Fruit fly (Drosophila melanogaster) whole organism, embryonic: ENCODE data around the gene CG7728.

ENCODE experiments used
- BEAF-32 ChIP-seq: fragments of 200-800 bp; sonication (Bioruptor generic); optimal IDR thresholded peaks from 3 replicates; lab custom pipeline; 2017; ENCODE audit warnings: missing biosample characterization, missing genetic modification characterization, mild to moderate bottlenecking, moderate library complexity, missing genetic modification reagents
- CG10462 ChIP-seq: fragments of 200-800 bp; sonication (Bioruptor generic); optimal IDR thresholded peaks from 2 replicates; lab custom pipeline; 2016; ENCODE audit warnings: missing biosample characterization, missing genetic modification characterization
- CG12299 ChIP-seq: fragments of 200-800 bp; sonication (Bioruptor generic); optimal IDR thresholded peaks from 2 replicates; lab custom pipeline; 2018; ENCODE audit warnings: missing biosample characterization, mild to moderate bottlenecking, missing genetic modification characterization
- CG13287 ChIP-seq: fragments of 200-800 bp; sonication (Bioruptor generic); IDR thresholded peaks from 2 replicates; pipeline ENCODE4 v1.3.6; 2022; ENCODE audit warnings: missing biosample characterization, missing genetic modification characterization; ENCODE audit not compliant: partially characterized antibody
- CG14710 ChIP-seq: fragments of 200-800 bp; sonication (Bioruptor generic); optimal IDR thresholded peaks from 3 replicates; lab custom pipeline; 2019; ENCODE audit warnings: missing biosample characterization, mild to moderate bottlenecking, missing genetic modification characterization, moderate library complexity
- CG1529 ChIP-seq: fragments of 200-800 bp; sonication (Bioruptor generic); optimal IDR thresholded peaks from 3 replicates; lab custom pipeline; 2018; ENCODE audit warnings: missing biosample characterization, missing genetic modification characterization
- CG18262 ChIP-seq: fragments of 200-800 bp; optimal IDR thresholded peaks from 3 replicates; lab custom pipeline; 2019; ENCODE audit warnings: missing biosample characterization, mild to moderate bottlenecking, missing genetic modification characterization, moderate library complexity
- CG18599 ChIP-seq: fragments of 200-800 bp; sonication (Bioruptor generic); optimal IDR thresholded peaks from 3 replicates; lab custom pipeline; 2017; ENCODE audit warnings: missing biosample characterization, missing genetic modification characterization, mild to moderate bottlenecking, moderate library complexity, missing genetic modification reagents
- CG2129 ChIP-seq: fragments of 200-800 bp; sonication (Bioruptor generic); IDR thresholded peaks from 2 replicates; pipeline ENCODE4 v1.3.6; 2022; ENCODE audit warnings: missing biosample characterization, missing genetic modification characterization; ENCODE audit not compliant: partially characterized antibody
- CG32772 ChIP-seq: fragments of 200-800 bp; sonication (Bioruptor generic); IDR thresholded peaks from 2 replicates; pipeline ENCODE4 v1.3.6; 2022; ENCODE audit warnings: missing biosample characterization, missing genetic modification characterization
- CG33213 ChIP-seq: fragments of 200-800 bp; sonication (Bioruptor generic); optimal IDR thresholded peaks from 3 replicates; lab custom pipeline; 2016; ENCODE audit warnings: missing biosample characterization, missing genetic modification characterization
- CG33557 ChIP-seq: fragments of 200-800 bp; sonication (Bioruptor generic); optimal IDR thresholded peaks from 2 replicates; lab custom pipeline; 2019; ENCODE audit warnings: missing biosample characterization, mild to moderate bottlenecking, missing genetic modification characterization, moderate library complexity
- CG34224 ChIP-seq: fragments of 200-800 bp; sonication (Bioruptor generic); IDR thresholded peaks from 3 replicates; pipeline ENCODE4 v1.3.6; 2022; ENCODE audit warnings: missing biosample characterization, missing genetic modification characterization; ENCODE audit not compliant: partially characterized antibody
- CG6683 ChIP-seq: fragments of 200-800 bp; sonication (Bioruptor generic); optimal IDR thresholded peaks from 2 replicates; lab custom pipeline; 2017; ENCODE audit warnings: missing biosample characterization, mild to moderate bottlenecking, missing genetic modification characterization, missing genetic modification reagents
- CG6791 ChIP-seq: fragments of 200-800 bp; sonication (Bioruptor generic); IDR thresholded peaks from 3 replicates; pipeline ENCODE4 v1.3.6; 2022; ENCODE audit warnings: missing biosample characterization, missing genetic modification characterization; ENCODE audit not compliant: partially characterized antibody
- CG7963 ChIP-seq: fragments of 200-800 bp; sonication (Bioruptor generic); IDR thresholded peaks from 3 replicates; pipeline ENCODE4 v1.3.6; 2022; ENCODE audit warnings: missing biosample characterization, missing genetic modification characterization; ENCODE audit not compliant: partially characterized antibody
- CG8944 ChIP-seq: fragments of 200-800 bp; sonication (Bioruptor generic); optimal IDR thresholded peaks from 3 replicates; lab custom pipeline; 2016; ENCODE audit warnings: missing biosample characterization, missing genetic modification characterization
- Dll ChIP-seq: fragments of 200-800 bp; sonication (Bioruptor generic); IDR thresholded peaks from 4 replicates; pipeline ENCODE4 v1.3.6; 2022; ENCODE audit warnings: missing biosample characterization, missing genetic modification characterization; ENCODE audit not compliant: partially characterized antibody
- Doc3 ChIP-seq: fragments of 200-800 bp; sonication (Bioruptor generic); IDR thresholded peaks from 3 replicates; pipeline ENCODE4 v1.3.6; 2022; ENCODE audit warnings: missing biosample characterization, missing genetic modification characterization; ENCODE audit not compliant: partially characterized antibody
- Dp ChIP-seq: fragments of 200-800 bp; sonication (Bioruptor generic); optimal IDR thresholded peaks from 2 replicates; lab custom pipeline; 2018; ENCODE audit warnings: missing biosample characterization, mild to moderate bottlenecking, missing genetic modification characterization, moderate library complexity
- E2f1 ChIP-seq: fragments of 200-800 bp; sonication (Bioruptor generic); IDR thresholded peaks from 2 replicates; pipeline ENCODE4 v1.3.6; 2022; ENCODE audit warnings: missing biosample characterization, missing genetic modification characterization
- E2f2 ChIP-seq: fragments of 200-800 bp; sonication (Bioruptor generic); IDR thresholded peaks from 2 replicates; pipeline ENCODE4 v1.3.6; 2022; ENCODE audit warnings: missing biosample characterization, missing genetic modification characterization
- ERR ChIP-seq: fragments of 200-800 bp; sonication (Bioruptor generic); optimal IDR thresholded peaks from 2 replicates; lab custom pipeline; 2016; ENCODE audit warnings: missing biosample characterization, missing genetic modification characterization
- Fer3 ChIP-seq: fragments of 200-800 bp; sonication (Bioruptor generic); optimal IDR thresholded peaks from 2 replicates; lab custom pipeline; 2018; ENCODE audit warnings: missing biosample characterization, mild to moderate bottlenecking, missing genetic modification characterization, moderate library complexity
- HmgD ChIP-seq: fragments of 200-800 bp; sonication (Bioruptor generic); optimal IDR thresholded peaks from 3 replicates; lab custom pipeline; 2016; ENCODE audit warnings: missing biosample characterization, missing genetic modification characterization
- Max ChIP-seq: fragments of 200-800 bp; sonication (Bioruptor generic); optimal IDR thresholded peaks from 2 replicates; lab custom pipeline; 2016; ENCODE audit warnings: missing biosample characterization, mild to moderate bottlenecking, missing genetic modification characterization
- NC2α ChIP-seq: fragments of 200-800 bp; sonication (Bioruptor generic); optimal IDR thresholded peaks from 2 replicates; lab custom pipeline; 2016; ENCODE audit warnings: missing biosample characterization, missing genetic modification characterization
- NK7.1 ChIP-seq: fragments of 200-800 bp; sonication (Bioruptor generic); optimal IDR thresholded peaks from 3 replicates; lab custom pipeline; 2016; ENCODE audit warnings: missing biosample characterization, missing genetic modification characterization
- Pdp1 ChIP-seq, 2 experiments: fragments of 200-800 bp; sonication (Bioruptor generic); optimal IDR thresholded peaks; 3 replicates each; lab custom pipeline; 2016; ENCODE audit warnings: missing biosample characterization in 2 of 2, missing genetic modification characterization in 2 of 2, mild to moderate bottlenecking in 1 of 2, moderate library complexity in 1 of 2
- ato ChIP-seq: fragments of 200-800 bp; sonication (Bioruptor generic); IDR thresholded peaks from 2 replicates; pipeline ENCODE4 v1.3.6; 2022; ENCODE audit warnings: missing biosample characterization, missing genetic modification characterization; ENCODE audit not compliant: partially characterized antibody
- az2 ChIP-seq: fragments of 200-800 bp; sonication (Bioruptor generic); optimal IDR thresholded peaks from 3 replicates; lab custom pipeline; 2016; ENCODE audit warnings: missing biosample characterization, missing genetic modification characterization
- crp ChIP-seq, 2 experiments: fragments of 200-800 bp; sonication (Bioruptor generic); optimal IDR thresholded peaks; 2 replicates in 1 of 2; 3 replicates in 1 of 2; lab custom pipeline; 2017; ENCODE audit warnings: missing biosample characterization in 2 of 2, missing genetic modification characterization in 2 of 2, mild to moderate bottlenecking in 1 of 2, moderate library complexity in 1 of 2
- fd3F ChIP-seq: fragments of 200-800 bp; sonication (Bioruptor generic); optimal IDR thresholded peaks from 2 replicates; lab custom pipeline; 2018; ENCODE audit warnings: missing biosample characterization, mild to moderate bottlenecking, missing genetic modification characterization, moderate library complexity
- gcm ChIP-seq: fragments of 200-800 bp; sonication (Bioruptor generic); optimal IDR thresholded peaks from 2 replicates; lab custom pipeline; 2019; ENCODE audit warnings: missing biosample characterization, mild to moderate bottlenecking, missing genetic modification characterization, moderate library complexity
- inv ChIP-seq: fragments of 200-800 bp; sonication (Bioruptor generic); IDR thresholded peaks from 2 replicates; pipeline ENCODE4 v1.3.6; 2022; ENCODE audit warnings: missing biosample characterization, missing genetic modification characterization; ENCODE audit not compliant: partially characterized antibody
- mld ChIP-seq: fragments of 200-800 bp; sonication (Bioruptor generic); IDR thresholded peaks from 3 replicates; pipeline ENCODE4 v1.3.6; 2022; ENCODE audit warnings: missing biosample characterization, missing genetic modification characterization; ENCODE audit not compliant: partially characterized antibody
- nerfin-2 ChIP-seq: fragments of 200-800 bp; sonication (Bioruptor generic); IDR thresholded peaks from 2 replicates; pipeline ENCODE4 v1.3.6; 2022; ENCODE audit warnings: missing biosample characterization, missing genetic modification characterization; ENCODE audit not compliant: partially characterized antibody
- psq ChIP-seq: fragments of 200-800 bp; sonication (Bioruptor generic); optimal IDR thresholded peaks from 2 replicates; lab custom pipeline; 2017; ENCODE audit warnings: missing biosample characterization, missing genetic modification characterization
- pzg ChIP-seq: fragments of 200-800 bp; sonication (Bioruptor generic); optimal IDR thresholded peaks from 3 replicates; lab custom pipeline; 2018; ENCODE audit warnings: missing biosample characterization, mild to moderate bottlenecking, missing genetic modification characterization, moderate library complexity
- rib ChIP-seq: fragments of 200-800 bp; sonication (Bioruptor generic); IDR thresholded peaks from 2 replicates; pipeline ENCODE4 v1.3.6; 2022; ENCODE audit warnings: missing biosample characterization, missing genetic modification characterization
- so ChIP-seq: fragments of 200-800 bp; sonication (Bioruptor generic); IDR thresholded peaks from 3 replicates; pipeline ENCODE4 v1.3.6; 2022; ENCODE audit warnings: missing biosample characterization, missing genetic modification characterization
- ssp ChIP-seq: fragments of 200-800 bp; sonication (Bioruptor generic); IDR thresholded peaks from 2 replicates; pipeline ENCODE4 v1.3.6; 2022; ENCODE audit warnings: missing biosample characterization, missing genetic modification characterization
- stwl ChIP-seq: fragments of 200-800 bp; sonication (Bioruptor generic); optimal IDR thresholded peaks from 3 replicates; lab custom pipeline; 2018; ENCODE audit warnings: missing biosample characterization, mild to moderate bottlenecking, missing genetic modification characterization, moderate library complexity
- tna ChIP-seq: fragments of 200-800 bp; sonication (Bioruptor generic); IDR thresholded peaks from 2 replicates; pipeline ENCODE4 v1.3.6; 2022; ENCODE audit warnings: missing biosample characterization, missing genetic modification characterization; ENCODE audit not compliant: partially characterized antibody
- trem ChIP-seq: fragments of 200-800 bp; optimal IDR thresholded peaks from 3 replicates; lab custom pipeline; 2019; ENCODE audit warnings: missing biosample characterization, mild to moderate bottlenecking, missing genetic modification characterization, moderate library complexity
- unc-4 ChIP-seq: fragments of 200-800 bp; sonication (Bioruptor generic); IDR thresholded peaks from 2 replicates; pipeline ENCODE4 v1.3.6; 2022; ENCODE audit warnings: missing biosample characterization, missing genetic modification characterization; ENCODE audit not compliant: partially characterized antibody
- zen2 ChIP-seq: fragments of 200-800 bp; sonication (Bioruptor generic); IDR thresholded peaks from 3 replicates; pipeline ENCODE4 v1.3.6; 2022; ENCODE audit warnings: missing biosample characterization, missing genetic modification characterization; ENCODE audit not compliant: partially characterized antibody

CG7728 gene

dm6 chr3L:17033309-17033708 lies 17.0 kb downstream of the CG7728 start (continued):
- no peak for TF ChIP-seq E2f1 (GFP tag; lab: Robert Waterston, UW)
- TF ChIP-seq ssp, result no peak
- TF ChIP-seq CG12299, result no peak
- TF ChIP-seq az2 (GFP tag; lab: Kevin White, UChicago), result no peak
- no peak for TF ChIP-seq NC2α
- no peak for TF ChIP-seq CG6683 (GFP tag; lab: Kevin White, UChicago)
- no peak for TF ChIP-seq Pdp1 (GFP tag; optimal IDR thresholded peaks at IDR 0.05; lab: Kevin White, UChicago)
- no peak for TF ChIP-seq CG10462
- no peak for TF ChIP-seq rib (GFP tag; lab: Robert Waterston, UW)
- no peak for TF ChIP-seq HmgD (GFP tag; lab: Kevin White, UChicago)
- TF ChIP-seq psq (GFP tag; lab: Kevin White, UChicago), result no peak
- TF ChIP-seq CG18599 (GFP tag; lab: Kevin White, UChicago), result no peak
- TF ChIP-seq CG33557 (GFP tag; lab: Kevin White, UChicago), result peak; percentile 86

DNA sequence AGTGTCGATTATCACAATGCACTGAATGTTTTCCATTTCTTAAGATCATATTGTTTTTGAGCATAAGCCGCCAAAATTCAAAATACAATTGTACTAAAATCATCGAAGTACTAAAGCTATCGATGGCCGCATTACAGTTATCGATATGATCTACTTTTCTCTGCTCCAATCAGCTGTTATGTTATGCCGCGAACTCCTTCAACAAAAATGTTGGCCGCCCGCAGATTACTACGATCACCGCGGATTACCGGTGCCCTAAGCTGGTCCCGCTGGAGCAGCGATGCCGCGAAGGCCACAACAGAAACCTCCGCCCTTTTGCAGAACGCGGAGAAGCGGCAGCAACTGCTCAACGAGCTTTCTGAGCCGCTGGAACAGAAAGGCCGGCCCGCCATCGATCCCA lies 19.2 kb downstream of the CG7728 start, which contains the start of gene beg:
TSS of gene beg (plus strand) at position 177 of the 400 bp plus-strand sequence.
- TF ChIP-seq CG34224 (peak; percentile 93), Dp (GFP tag; lab: Kevin White, UChicago) (peak; percentile 90), CG8944 (GFP tag; lab: Kevin White, UChicago) (no peak), E2f2 (GFP tag; lab: Robert Waterston, UW) (peak; percentile 92), inv (GFP tag; lab: Robert Waterston, UW) (peak; percentile 24; the same call in 1 of the 2 replicates), ERR (GFP tag; lab: Kevin White, UChicago) (no peak), NK7.1 (GFP tag; lab: Kevin White, UChicago) (no peak), CG13287 (peak; percentile 86), Max (no peak), so (GFP tag; lab: Robert Waterston, UW) (no peak), CG18262 (no peak), Doc3 (GFP tag; lab: Robert Waterston, UW) (peak; percentile 65), gcm (GFP tag; lab: Kevin White, UChicago) (peak; percentile 63), CG33213 (GFP tag; lab: Kevin White, UChicago) (no peak), CG1529 (no peak), crp (GFP tag; optimal IDR thresholded peaks at IDR 0.05; lab: Kevin White, UChicago) (peak; percentile 30 to 90), tna (GFP tag; lab: Robert Waterston, UW) (peak; percentile 62), nerfin-2 (GFP tag; lab: Robert Waterston, UW) (peak; percentile 79), CG2129 (GFP tag; lab: Robert Waterston, UW) (peak; percentile 37; the same call in 1 of the 2 replicates), trem (peak; percentile 16), zen2 (GFP tag; lab: Robert Waterston, UW) (peak; percentile 83; the same call in 2 of the 3 replicates), CG6791 (GFP tag; lab: Robert Waterston, UW) (peak; percentile 69; the same call in 2 of the 3 replicates), BEAF-32 (GFP tag; lab: Kevin White, UChicago) (peak; percentile 60), pzg (GFP tag; lab: Kevin White, UChicago) (peak; percentile 42), CG14710 (tag; lab: Kevin White, UChicago) (peak; percentile 32), unc-4 (GFP tag; lab: Robert Waterston, UW) (peak; percentile 72), CG32772 (GFP tag; lab: Robert Waterston, UW) (no peak), stwl (tag; lab: Kevin White, UChicago) (peak; percentile 20), CG7963 (GFP tag; lab: Robert Waterston, UW) (peak; percentile 59), fd3F (GFP tag; lab: Kevin White, UChicago) (no peak), mld (GFP tag; lab: Robert Waterston, UW) (peak; percentile 64; the same call in 1 of the 3 replicates), Dll (GFP tag; lab: Robert Waterston, UW) (peak; percentile 79), ato (GFP tag; lab: Robert Waterston, UW) (peak; percentile 71), Fer3 (tag; lab: Kevin White, UChicago) (no peak), Pdp1 (GFP tag; optimal IDR thresholded peaks at IDR 0.05; lab: Kevin White, UChicago) (peak in 1 of 2 experiments; percentile 17)
